Worm (Caenorhabditis elegans): ENCODE results near the gene K04A8.20.

K04A8.20 gene

DNA sequence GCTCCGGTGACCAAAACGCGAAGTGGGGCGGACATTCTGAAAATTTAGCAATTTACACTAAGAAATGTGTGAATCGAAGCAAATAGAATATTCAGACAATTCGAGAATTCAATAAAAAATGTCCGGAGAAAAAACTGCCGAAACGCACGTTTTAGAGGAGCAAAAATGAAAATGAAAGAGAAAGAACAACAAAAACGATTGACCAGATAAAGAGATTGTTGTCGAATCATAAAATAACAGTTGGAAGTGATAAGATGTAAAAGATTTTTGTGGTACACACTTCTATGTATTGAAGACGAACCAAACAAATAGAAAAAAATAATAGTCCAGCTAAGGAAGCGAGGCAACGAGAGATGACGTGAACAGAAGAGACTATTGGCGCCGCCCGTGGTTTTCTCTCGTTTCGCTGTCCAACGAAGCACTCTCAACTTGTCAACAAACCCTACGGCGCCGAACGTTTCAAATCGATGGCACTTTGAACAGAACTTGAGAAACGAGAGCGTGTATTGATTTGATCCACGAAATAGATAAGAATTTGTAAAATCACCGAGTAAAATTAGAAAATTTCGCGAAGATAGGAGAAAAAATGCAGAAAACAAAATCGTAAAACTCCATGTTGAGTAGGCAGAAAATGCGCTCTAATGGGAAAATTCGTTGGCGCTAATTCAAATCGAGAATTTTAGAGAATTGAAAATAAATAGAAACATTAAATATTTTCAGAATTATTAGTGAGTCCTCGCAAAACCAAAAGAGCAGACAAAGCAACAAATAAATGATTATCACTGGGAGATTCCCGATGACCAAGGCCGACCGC is 32.5 kb upstream of the K04A8.20 start, which contains the start of gene mdh-1:
mdh-1 (minus strand) TSS at position 36 of the 814 bp plus-strand sequence.
- TF ChIP-seq nhr-6 (tag; optimal IDR thresholded peaks at IDR 0.05) (no peak), dmd-4 (tag; optimal IDR thresholded peaks at IDR 0.05) (no peak), unc-55 (GFP tag; optimal IDR thresholded peaks at IDR 0.05) (peak; percentile 67), mbf-1 (tag; optimal IDR thresholded peaks at IDR 0.05) (no peak), ceh-16 (tag; optimal IDR thresholded peaks at IDR 0.05) (no peak), nhr-129 (tag; optimal IDR thresholded peaks at IDR 0.05) (no peak), sma-9 (GFP tag; optimal IDR thresholded peaks at IDR 0.05) (peak; percentile 10), sma-9 (tag; optimal IDR thresholded peaks at IDR 0.05) (no peak), nhr-21 (tag; optimal IDR thresholded peaks at IDR 0.05) (no peak), lin-11 (tag; optimal IDR thresholded peaks at IDR 0.05) (no peak), Y55F3AM.14 (GFP tag; optimal IDR thresholded peaks at IDR 0.05) (no peak), gmeb-1 (tag; optimal IDR thresholded peaks at IDR 0.05) (no peak), blmp-1 (tag; optimal IDR thresholded peaks at IDR 0.05; ENCODE audit: insufficient read depth) (no peak), lin-39 (tag; optimal IDR thresholded peaks at IDR 0.05) (no peak)

ce11 chrV:6517305-6518224 is 31.7 kb upstream of the K04A8.20 start:
- TF ChIP-seq gmeb-1 (tag; optimal IDR thresholded peaks at IDR 0.05) (no peak), nhr-77 (tag; optimal IDR thresholded peaks at IDR 0.05) (no peak), lsy-2 (tag; optimal IDR thresholded peaks at IDR 0.05) (peak in 1 of 2 experiments; percentile 46), nhr-6 (tag; optimal IDR thresholded peaks at IDR 0.05) (peak; percentile 32), elt-1 (tag; optimal IDR thresholded peaks at IDR 0.05) (no peak), C34F6.9 (tag; optimal IDR thresholded peaks at IDR 0.05) (peak; percentile 71), crh-2 (tag; optimal IDR thresholded peaks at IDR 0.05) (peak; percentile 81), blmp-1 (tag; optimal IDR thresholded peaks at IDR 0.05; ENCODE audit: insufficient read depth) (peak; percentile 96), sma-9 (GFP tag; optimal IDR thresholded peaks at IDR 0.05) (peak; percentile 89), sma-9 (tag; optimal IDR thresholded peaks at IDR 0.05) (no peak), nhr-21 (tag; optimal IDR thresholded peaks at IDR 0.05) (peak; percentile 72), ztf-1 (GFP tag; conservative IDR thresholded peaks at IDR 0.05) (no peak), sma-3 (GFP tag; optimal IDR thresholded peaks at IDR 0.05) (peak; percentile 32), fos-1 (tag; optimal IDR thresholded peaks at IDR 0.05) (peak; percentile 75), ama-1 (optimal IDR thresholded peaks at IDR 0.05) (peak; percentile 16), alr-1 (tag; optimal IDR thresholded peaks at IDR 0.05) (no peak), F13H6.1 (tag; optimal IDR thresholded peaks at IDR 0.05) (peak; percentile 60), skn-1 (tag; optimal IDR thresholded peaks at IDR 0.05) (no peak), sem-4 (tag; optimal IDR thresholded peaks at IDR 0.05) (peak; percentile 45), mdl-1 (tag; optimal IDR thresholded peaks at IDR 0.05) (peak in 1 of 2 experiments; percentile 50), nhr-11 (tag; optimal IDR thresholded peaks at IDR 0.05) (no peak), nhr-129 (tag; optimal IDR thresholded peaks at IDR 0.05) (peak; percentile 86), nhr-25 (tag; optimal IDR thresholded peaks at IDR 0.05) (peak; percentile 74), elt-3 (tag; optimal IDR thresholded peaks at IDR 0.05) (no peak), Y55F3AM.14 (GFP tag; optimal IDR thresholded peaks at IDR 0.05) (peak; percentile 30)

- TF ChIP-seq ztf-11 (tag; optimal IDR thresholded peaks at IDR 0.05) = no peak
- no peak for TF ChIP-seq mdl-1 (tag; optimal IDR thresholded peaks at IDR 0.05)
- no peak for TF ChIP-seq lin-11 (tag; optimal IDR thresholded peaks at IDR 0.05)
- TF ChIP-seq Y55F3AM.14 (GFP tag; optimal IDR thresholded peaks at IDR 0.05) = no peak
- no peak for TF ChIP-seq unc-55 (GFP tag; optimal IDR thresholded peaks at IDR 0.05)
- TF ChIP-seq lin-13 (GFP tag; optimal IDR thresholded peaks at IDR 0.05) = no peak
- no peak for TF ChIP-seq R02D3.7 (tag; optimal IDR thresholded peaks at IDR 0.05)
- no peak for TF ChIP-seq nhr-6 (tag; optimal IDR thresholded peaks at IDR 0.05)
- TF ChIP-seq nhr-237 (tag; optimal IDR thresholded peaks at IDR 0.05) = no peak
- TF ChIP-seq skn-1 (tag; optimal IDR thresholded peaks at IDR 0.05) = no peak
- no peak for TF ChIP-seq nhr-21 (tag; optimal IDR thresholded peaks at IDR 0.05)
- TF ChIP-seq nhr-11 (tag; optimal IDR thresholded peaks at IDR 0.05) = no peak
- TF ChIP-seq elt-1 (tag; optimal IDR thresholded peaks at IDR 0.05) = no peak
- no peak for TF ChIP-seq ceh-16 (tag; optimal IDR thresholded peaks at IDR 0.05)
- no peak for TF ChIP-seq unc-39 (tag; optimal IDR thresholded peaks at IDR 0.05)
- TF ChIP-seq ztf-1 (GFP tag; conservative IDR thresholded peaks at IDR 0.05) = no peak
- TF ChIP-seq ama-1 (optimal IDR thresholded peaks at IDR 0.05) = no peak
- TF ChIP-seq snpc-4 (tag; optimal IDR thresholded peaks at IDR 0.05) = no peak
- TF ChIP-seq F13H6.1 (tag; optimal IDR thresholded peaks at IDR 0.05) = no peak
Observed at ce11 chrV:6518225-6518396, 31.1 kb upstream of the K04A8.20 start, which contains the start of gene F46E10.3. F46E10.3 (plus strand) TSS chrV:6518297.
